Fruit fly (Drosophila melanogaster) whole organism, embryonic: Measurements from ENCODE around the gene CtBP.
A peak's percentile ranks its signal among the peaks of the same experiment; 100 is the strongest.

ENCODE experiments used
- BtbVII ChIP-seq: fragments of 200-800 bp; sonication (Bioruptor generic); optimal IDR thresholded peaks from 3 replicates; lab custom pipeline; 2017; ENCODE audit warnings: missing biosample characterization, mild to moderate bottlenecking, missing genetic modification characterization
- CG10147 ChIP-seq: fragments of 200-800 bp; sonication (Bioruptor generic); optimal IDR thresholded peaks from 2 replicates; lab custom pipeline; 2019; ENCODE audit warnings: missing biosample characterization, mild to moderate bottlenecking, missing genetic modification characterization, moderate library complexity
- CG10654 ChIP-seq: fragments of 200-800 bp; sonication (Bioruptor generic); optimal IDR thresholded peaks from 2 replicates; lab custom pipeline; 2016; ENCODE audit warnings: missing biosample characterization, missing genetic modification characterization
- CG10959 ChIP-seq: fragments of 200-800 bp; sonication (Bioruptor generic); IDR thresholded peaks from 2 replicates; pipeline ENCODE4 v1.3.6; 2022; ENCODE audit warnings: missing biosample characterization, missing genetic modification characterization
- CG12104 ChIP-seq: fragments of 200-800 bp; sonication (Bioruptor generic); optimal IDR thresholded peaks from 3 replicates; lab custom pipeline; 2016; ENCODE audit warnings: missing biosample characterization, missing genetic modification characterization
- CG13123 ChIP-seq: fragments of 200-800 bp; sonication (Bioruptor generic); optimal IDR thresholded peaks from 2 replicates; lab custom pipeline; 2016; ENCODE audit warnings: missing biosample characterization, missing genetic modification characterization
- CG13424 ChIP-seq: fragments of 200-800 bp; sonication (Bioruptor generic); optimal IDR thresholded peaks from 2 replicates; lab custom pipeline; 2019; ENCODE audit warnings: missing biosample characterization, mild to moderate bottlenecking, missing genetic modification characterization, moderate library complexity
- CG15011 ChIP-seq: fragments of 200-800 bp; sonication (Bioruptor generic); optimal IDR thresholded peaks from 3 replicates; lab custom pipeline; 2018; ENCODE audit warnings: missing biosample characterization, mild to moderate bottlenecking, missing genetic modification characterization
- CG1603 ChIP-seq: fragments of 200-800 bp; sonication (Bioruptor generic); optimal IDR thresholded peaks from 2 replicates; lab custom pipeline; 2019; ENCODE audit warnings: missing biosample characterization, mild to moderate bottlenecking, missing genetic modification characterization, moderate library complexity
- CG18619 ChIP-seq: fragments of 200-800 bp; sonication (Bioruptor generic); optimal IDR thresholded peaks from 3 replicates; lab custom pipeline; 2017; ENCODE audit warnings: missing biosample characterization, mild to moderate bottlenecking, missing genetic modification characterization
- CG31224 ChIP-seq: fragments of 200-800 bp; sonication (Bioruptor generic); IDR thresholded peaks from 2 replicates; pipeline ENCODE4 v1.3.6; 2022; ENCODE audit warnings: missing biosample characterization, missing genetic modification characterization
- CG32767 ChIP-seq: fragments of 200-800 bp; sonication (Bioruptor generic); IDR thresholded peaks from 2 replicates; pipeline ENCODE4 v1.3.6; 2022; ENCODE audit warnings: missing biosample characterization, missing genetic modification characterization
- CG32772 ChIP-seq: fragments of 200-800 bp; sonication (Bioruptor generic); IDR thresholded peaks from 2 replicates; pipeline ENCODE4 v1.3.6; 2022; ENCODE audit warnings: missing biosample characterization, missing genetic modification characterization
- CG34224 ChIP-seq: fragments of 200-800 bp; sonication (Bioruptor generic); IDR thresholded peaks from 3 replicates; pipeline ENCODE4 v1.3.6; 2022; ENCODE audit warnings: missing biosample characterization, missing genetic modification characterization; ENCODE audit not compliant: partially characterized antibody
- CG42726 ChIP-seq: fragments of 200-800 bp; sonication (Bioruptor generic); IDR thresholded peaks from 2 replicates; pipeline ENCODE4 v1.3.6; 2022; ENCODE audit warnings: missing biosample characterization, missing genetic modification characterization; ENCODE audit not compliant: partially characterized antibody
- CG6175 ChIP-seq: fragments of 200-800 bp; sonication (Bioruptor generic); IDR thresholded peaks from 3 replicates; pipeline ENCODE4 v1.3.6; 2022; ENCODE audit warnings: missing biosample characterization, missing genetic modification characterization
- CG6272 ChIP-seq: fragments of 200-800 bp; sonication (Bioruptor generic); IDR thresholded peaks from 2 replicates; pipeline ENCODE4 v1.3.6; 2022; ENCODE audit warnings: missing biosample characterization, missing genetic modification characterization
- CG6654 ChIP-seq: fragments of 200-800 bp; sonication (Bioruptor generic); optimal IDR thresholded peaks from 2 replicates; lab custom pipeline; 2017; ENCODE audit warnings: missing biosample characterization, mild to moderate bottlenecking, missing genetic modification characterization
- CG6765 ChIP-seq: fragments of 200-800 bp; sonication (Bioruptor generic); optimal IDR thresholded peaks from 3 replicates; lab custom pipeline; 2017; ENCODE audit warnings: missing biosample characterization, mild to moderate bottlenecking, missing genetic modification characterization
- CG6813 ChIP-seq: fragments of 200-800 bp; sonication (Bioruptor generic); optimal IDR thresholded peaks from 2 replicates; lab custom pipeline; 2017; ENCODE audit warnings: missing biosample characterization, missing genetic modification characterization, mild to moderate bottlenecking, moderate library complexity, missing genetic modification reagents
- CG6854 ChIP-seq: fragments of 200-800 bp; sonication (Bioruptor generic); optimal IDR thresholded peaks from 3 replicates; lab custom pipeline; 2017; ENCODE audit warnings: missing biosample characterization, mild to moderate bottlenecking, missing genetic modification characterization
- CG8281 ChIP-seq: fragments of 200-800 bp; sonication (Bioruptor generic); optimal IDR thresholded peaks from 2 replicates; lab custom pipeline; 2018; ENCODE audit warnings: missing biosample characterization, mild to moderate bottlenecking, missing genetic modification characterization, moderate library complexity
- CG8478 ChIP-seq: fragments of >200 bp; optimal IDR thresholded peaks from 2 replicates; lab custom pipeline; 2018
- CG9609 ChIP-seq: fragments of 200-800 bp; sonication (Bioruptor generic); optimal IDR thresholded peaks from 3 replicates; lab custom pipeline; 2016; ENCODE audit warnings: missing biosample characterization, missing genetic modification characterization
- Dbx ChIP-seq: fragments of 200-800 bp; sonication (Bioruptor generic); IDR thresholded peaks from 3 replicates; pipeline ENCODE4 v1.3.6; 2022; ENCODE audit warnings: missing biosample characterization, missing genetic modification characterization
- Dfd ChIP-seq, 2 experiments: fragments of >200 bp; optimal IDR thresholded peaks; 2 replicates each; lab custom pipeline; 2017; ENCODE audit warnings: missing biosample characterization in 2 of 2, missing genetic modification characterization in 2 of 2
- Dll ChIP-seq: fragments of 200-800 bp; sonication (Bioruptor generic); IDR thresholded peaks from 4 replicates; pipeline ENCODE4 v1.3.6; 2022; ENCODE audit warnings: missing biosample characterization, missing genetic modification characterization; ENCODE audit not compliant: partially characterized antibody
- Doc3 ChIP-seq: fragments of 200-800 bp; sonication (Bioruptor generic); IDR thresholded peaks from 3 replicates; pipeline ENCODE4 v1.3.6; 2022; ENCODE audit warnings: missing biosample characterization, missing genetic modification characterization; ENCODE audit not compliant: partially characterized antibody
- E2f2 ChIP-seq: fragments of 200-800 bp; sonication (Bioruptor generic); IDR thresholded peaks from 2 replicates; pipeline ENCODE4 v1.3.6; 2022; ENCODE audit warnings: missing biosample characterization, missing genetic modification characterization
- Gsc ChIP-seq: fragments of 200-800 bp; sonication (Bioruptor generic); IDR thresholded peaks from 2 replicates; pipeline ENCODE4 v1.3.6; 2022; ENCODE audit warnings: missing biosample characterization, missing genetic modification characterization
- H15 ChIP-seq: fragments of 200-800 bp; sonication (Bioruptor generic); IDR thresholded peaks from 3 replicates; pipeline ENCODE4 v1.3.6; 2022; ENCODE audit warnings: missing biosample characterization, missing genetic modification characterization
- Lpt ChIP-seq: fragments of >200 bp; optimal IDR thresholded peaks from 2 replicates; lab custom pipeline; 2018; ENCODE audit warnings: missing biosample characterization, missing genetic modification characterization
- Max ChIP-seq: fragments of 200-800 bp; sonication (Bioruptor generic); optimal IDR thresholded peaks from 2 replicates; lab custom pipeline; 2016; ENCODE audit warnings: missing biosample characterization, mild to moderate bottlenecking, missing genetic modification characterization
- Pdp1 ChIP-seq, 2 experiments: fragments of 200-800 bp; sonication (Bioruptor generic); optimal IDR thresholded peaks; 3 replicates each; lab custom pipeline; 2016; ENCODE audit warnings: missing biosample characterization in 2 of 2, missing genetic modification characterization in 2 of 2, mild to moderate bottlenecking in 1 of 2, moderate library complexity in 1 of 2
- Scr ChIP-seq: fragments of 200-800 bp; sonication (Bioruptor generic); IDR thresholded peaks from 2 replicates; pipeline ENCODE4 v1.3.6; 2022; ENCODE audit warnings: missing biosample characterization, missing genetic modification characterization; ENCODE audit not compliant: partially characterized antibody
- az2 ChIP-seq: fragments of 200-800 bp; sonication (Bioruptor generic); optimal IDR thresholded peaks from 3 replicates; lab custom pipeline; 2016; ENCODE audit warnings: missing biosample characterization, missing genetic modification characterization
- bcd ChIP-seq: fragments of 200-800 bp; sonication (Bioruptor generic); optimal IDR thresholded peaks from 2 replicates; lab custom pipeline; 2017; ENCODE audit warnings: missing biosample characterization, mild to moderate bottlenecking, missing genetic modification characterization
- bowl ChIP-seq: fragments of 200-800 bp; sonication (Bioruptor generic); IDR thresholded peaks from 2 replicates; pipeline ENCODE4 v1.3.6; 2022; ENCODE audit warnings: missing biosample characterization, missing genetic modification characterization
- da ChIP-seq: fragments of 200-800 bp; sonication (Bioruptor generic); optimal IDR thresholded peaks from 2 replicates; lab custom pipeline; 2016; ENCODE audit warnings: missing biosample characterization, missing genetic modification characterization
- disco-r ChIP-seq: fragments of 200-800 bp; sonication (Bioruptor generic); optimal IDR thresholded peaks from 2 replicates; lab custom pipeline; 2016; ENCODE audit warnings: missing biosample characterization, missing genetic modification characterization
- eve ChIP-seq, 2 experiments: fragments of >200 bp; optimal IDR thresholded peaks; 2 replicates each; lab custom pipeline; 2017; ENCODE audit warnings: missing biosample characterization in 2 of 2, missing genetic modification characterization in 2 of 2
- gcm ChIP-seq: fragments of 200-800 bp; sonication (Bioruptor generic); optimal IDR thresholded peaks from 2 replicates; lab custom pipeline; 2019; ENCODE audit warnings: missing biosample characterization, mild to moderate bottlenecking, missing genetic modification characterization, moderate library complexity
- gsb-n ChIP-seq: fragments of 200-800 bp; sonication (Bioruptor generic); optimal IDR thresholded peaks from 3 replicates; lab custom pipeline; 2018; ENCODE audit warnings: missing biosample characterization, mild to moderate bottlenecking, missing genetic modification characterization
- hkb ChIP-seq, 2 experiments: fragments of 200-800 bp in 1 of 2; fragments of >200 bp in 1 of 2; sonication (Bioruptor generic) in 1 of 2; IDR thresholded peaks in 1 of 2; optimal IDR thresholded peaks in 1 of 2; 2 replicates each; pipeline versions ENCODE4 v1.3.6 to Lab custom; 2017 to 2022; ENCODE audit warnings: missing biosample characterization in 1 of 2, missing genetic modification characterization in 1 of 2
- jing ChIP-seq: fragments of 200-800 bp; sonication (Bioruptor generic); optimal IDR thresholded peaks from 2 replicates; lab custom pipeline; 2018; ENCODE audit warnings: missing biosample characterization, mild to moderate bottlenecking, missing genetic modification characterization
- klu ChIP-seq: fragments of 200-800 bp; sonication (Bioruptor generic); IDR thresholded peaks from 2 replicates; pipeline ENCODE4 v1.3.6; 2022; ENCODE audit warnings: missing biosample characterization, missing genetic modification characterization
- ssp ChIP-seq: fragments of 200-800 bp; sonication (Bioruptor generic); IDR thresholded peaks from 2 replicates; pipeline ENCODE4 v1.3.6; 2022; ENCODE audit warnings: missing biosample characterization, missing genetic modification characterization
- ttk ChIP-seq: fragments of 200-800 bp; sonication (Bioruptor generic); IDR thresholded peaks from 2 replicates; pipeline ENCODE4 v2.1.2; 2022; ENCODE audit warnings: missing biosample characterization, missing genetic modification characterization
- tx ChIP-seq: fragments of 200-800 bp; sonication (Bioruptor generic); optimal IDR thresholded peaks from 2 replicates; lab custom pipeline; 2016; ENCODE audit warnings: missing biosample characterization, missing genetic modification characterization
- yki ChIP-seq: fragments of >200 bp; optimal IDR thresholded peaks from 3 replicates; lab custom pipeline; 2018

Gene CtBP

DNA sequence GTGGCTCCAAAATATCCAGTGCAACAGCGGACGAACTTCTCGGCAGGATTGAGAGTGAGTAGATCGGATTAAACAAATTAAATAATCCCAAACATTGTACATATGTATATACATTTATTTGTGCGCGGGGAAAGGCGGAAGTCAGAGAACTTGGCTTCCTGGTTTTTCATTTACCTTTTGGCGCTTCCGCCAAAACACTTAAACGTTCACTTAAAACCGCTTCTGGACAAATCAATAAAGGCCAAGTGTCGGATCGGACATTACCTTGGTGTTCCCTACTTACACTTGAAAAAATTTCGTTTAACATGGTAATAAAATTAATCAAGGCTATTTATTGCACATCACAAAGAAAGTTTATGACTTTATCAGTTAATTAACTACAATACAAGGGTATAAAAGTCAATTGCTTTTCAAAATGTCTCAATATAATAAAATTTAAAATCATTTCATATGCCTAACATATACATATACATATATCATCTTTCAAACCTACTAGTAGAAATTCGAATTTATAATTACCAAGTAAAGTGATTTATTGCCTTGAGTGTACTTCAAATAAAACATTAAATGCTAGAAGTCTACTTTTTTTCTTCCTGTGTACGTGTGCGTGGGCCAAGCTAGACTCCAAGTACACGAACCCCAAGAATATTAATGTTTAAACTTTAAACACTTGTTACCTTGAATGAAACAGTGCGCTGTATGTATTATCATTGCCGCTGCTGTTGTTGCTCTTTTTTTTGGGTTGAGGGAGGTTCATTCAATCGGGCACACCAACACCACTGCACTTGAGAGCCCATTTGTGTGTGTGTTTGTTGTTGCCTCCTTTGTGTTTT, 29.9 kb upstream of the CtBP start (continued):
- TF ChIP-seq CG18619 (GFP tag; lab: Kevin White, UChicago) (peak; percentile 59), CG13424 (tag; lab: Kevin White, UChicago) (peak; percentile 69), CG15011 (GFP tag; lab: Kevin White, UChicago) (peak; percentile 70), CG13123 (GFP tag; lab: Kevin White, UChicago) (no peak), E2f2 (peak; percentile 38; the same call in 1 of the 2 replicates), hkb (optimal IDR thresholded peaks at IDR 0.05; lab: Kevin White, UChicago) (no peak), hkb (GFP tag; IDR thresholded peaks at IDR 0.05; lab: Robert Waterston, UW) (peak; percentile 74), CG6272 (GFP tag; lab: Robert Waterston, UW) (no peak), Scr (GFP tag; lab: Robert Waterston, UW) (no peak), CG6765 (GFP tag; lab: Kevin White, UChicago) (peak; percentile 53), az2 (GFP tag; lab: Kevin White, UChicago) (peak; percentile 64), tx (GFP tag; lab: Kevin White, UChicago) (no peak), bcd (GFP tag; lab: Kevin White, UChicago) (peak; percentile 71), gsb-n (tag; lab: Kevin White, UChicago) (no peak), CG6813 (GFP tag; lab: Kevin White, UChicago) (no peak), Dll (GFP tag; lab: Robert Waterston, UW) (no peak), CG10959 (no peak), klu (no peak), CG42726 (GFP tag; lab: Robert Waterston, UW) (no peak), CG8281 (tag; lab: Kevin White, UChicago) (peak; percentile 24), Gsc (GFP tag; lab: Robert Waterston, UW) (no peak), CG31224 (GFP tag; lab: Robert Waterston, UW) (no peak), eve (GFP tag; optimal IDR thresholded peaks at IDR 0.05; lab: Kevin White, UChicago) (no peak), disco-r (peak; percentile 10), CG9609 (no peak), Max (GFP tag; lab: Kevin White, UChicago) (peak; percentile 35), Doc3 (GFP tag; lab: Robert Waterston, UW) (no peak), CG12104 (GFP tag; lab: Kevin White, UChicago) (peak; percentile 78), Lpt (GFP tag; lab: Kevin White, UChicago) (no peak), CG10147 (no peak), Dfd (GFP tag; optimal IDR thresholded peaks at IDR 0.05; lab: Kevin White, UChicago) (no peak), ttk (GFP tag; lab: Robert Waterston, UW) (no peak), BtbVII (GFP tag; lab: Kevin White, UChicago) (no peak), CG10654 (GFP tag; lab: Kevin White, UChicago) (peak; percentile 58), gcm (peak; percentile 45), CG6854 (GFP tag; lab: Kevin White, UChicago) (peak; percentile 48), CG6654 (GFP tag; lab: Kevin White, UChicago) (peak; percentile 49), jing (GFP tag; lab: Kevin White, UChicago) (peak; percentile 0), CG32772 (GFP tag; lab: Robert Waterston, UW) (peak; percentile 44; the same call in 1 of the 2 replicates), CG6175 (GFP tag; lab: Robert Waterston, UW) (no peak), da (GFP tag; lab: Kevin White, UChicago) (peak; percentile 18), Dbx (GFP tag; lab: Robert Waterston, UW) (0 out of 3 replicates have a peak, but pooled peaks have one; percentile 15), CG8478 (lab: Kevin White, UChicago) (no peak), CG1603 (peak; percentile 22), Pdp1 (GFP tag; optimal IDR thresholded peaks at IDR 0.05; lab: Kevin White, UChicago) (peak; percentile 38 to 44), CG34224 (GFP tag; lab: Robert Waterston, UW) (no peak), H15 (GFP tag; lab: Robert Waterston, UW) (no peak), yki (lab: Kevin White, UChicago) (no peak), bowl (GFP tag; lab: Robert Waterston, UW) (no peak), ssp (GFP tag; lab: Robert Waterston, UW) (no peak), CG32767 (no peak)
